Worm (Caenorhabditis elegans): ENCODE results near the gene F59C12.3.

The F59C12.3 gene

ce11 chrX:16625078-16625808 lies 15.9 kb upstream of the F59C12.3 start:
- TF ChIP-seq aly-1 (tag; optimal IDR thresholded peaks at IDR 0.05) (no peak), flt-1 (GFP tag; IDR thresholded peaks at IDR 0.05) (no peak), tbx-37 (GFP tag; conservative IDR thresholded peaks at IDR 0.05) (no peak), ets-7 (tag; optimal IDR thresholded peaks at IDR 0.05) (no peak), ceh-13 (GFP tag; optimal IDR thresholded peaks at IDR 0.05) (no peak), sea-1 (GFP tag; conservative IDR thresholded peaks at IDR 0.05) (no peak), pes-1 (GFP tag; IDR thresholded peaks at IDR 0.05) (no peak), B0310.2 (tag; optimal IDR thresholded peaks at IDR 0.05) (no peak), tbx-11 (GFP tag; IDR thresholded peaks at IDR 0.05) (no peak), ama-1 (optimal IDR thresholded peaks at IDR 0.05) (no peak), tra-4 (tag; optimal IDR thresholded peaks at IDR 0.05) (no peak)

- TF ChIP-seq sea-1 (GFP tag; conservative IDR thresholded peaks at IDR 0.05) (no peak), pes-1 (GFP tag; IDR thresholded peaks at IDR 0.05) (no peak), flt-1 (GFP tag; IDR thresholded peaks at IDR 0.05) (no peak), aly-1 (tag; optimal IDR thresholded peaks at IDR 0.05) (no peak), hmg-4 (GFP tag; optimal IDR thresholded peaks at IDR 0.05) (no peak), F13C5.2 (tag; optimal IDR thresholded peaks at IDR 0.05) (no peak), scrt-1 (GFP tag; IDR thresholded peaks at IDR 0.05) (no peak), hnd-1 (tag; optimal IDR thresholded peaks at IDR 0.05) (no peak), tbx-11 (GFP tag; IDR thresholded peaks at IDR 0.05) (no peak)
Measured at ce11 chrX:16623269-16623668, 13.9 kb upstream of the F59C12.3 start.

- TF ChIP-seq tbx-37 (GFP tag; conservative IDR thresholded peaks at IDR 0.05) (no peak), tra-4 (tag; optimal IDR thresholded peaks at IDR 0.05) (no peak), scrt-1 (GFP tag; IDR thresholded peaks at IDR 0.05) (no peak), hnd-1 (tag; optimal IDR thresholded peaks at IDR 0.05) (no peak), aly-1 (tag; optimal IDR thresholded peaks at IDR 0.05) (no peak), ama-1 (optimal IDR thresholded peaks at IDR 0.05) (no peak), F13C5.2 (tag; optimal IDR thresholded peaks at IDR 0.05) (no peak), sea-1 (GFP tag; conservative IDR thresholded peaks at IDR 0.05) (no peak), ceh-36 (tag; optimal IDR thresholded peaks at IDR 0.05) (no peak), B0310.2 (tag; optimal IDR thresholded peaks at IDR 0.05) (no peak), hmg-4 (GFP tag; optimal IDR thresholded peaks at IDR 0.05) (no peak), tbx-11 (GFP tag; IDR thresholded peaks at IDR 0.05) (no peak)
Measured at ce11 chrX:16621467-16621866, 12.1 kb upstream of the F59C12.3 start, which contains the start of gene cpg-19. TSS of gene cpg-19 (plus strand) at chrX:16621807.

- no peak for TF ChIP-seq ets-7 (tag; optimal IDR thresholded peaks at IDR 0.05)
- no peak for TF ChIP-seq ceh-13 (GFP tag; optimal IDR thresholded peaks at IDR 0.05)
- TF ChIP-seq B0310.2 (tag; optimal IDR thresholded peaks at IDR 0.05), result no peak
- no peak for TF ChIP-seq hmbx-1 (tag; optimal IDR thresholded peaks at IDR 0.05)
- no peak for TF ChIP-seq hnd-1 (tag; optimal IDR thresholded peaks at IDR 0.05)
- TF ChIP-seq ama-1 (optimal IDR thresholded peaks at IDR 0.05), result no peak
- TF ChIP-seq tra-4 (tag; optimal IDR thresholded peaks at IDR 0.05), result no peak
- no peak for TF ChIP-seq F13C5.2 (tag; optimal IDR thresholded peaks at IDR 0.05)
- TF ChIP-seq ceh-36 (tag; optimal IDR thresholded peaks at IDR 0.05), result no peak
- TF ChIP-seq tbx-37 (GFP tag; conservative IDR thresholded peaks at IDR 0.05), result no peak
- TF ChIP-seq flt-1 (GFP tag; IDR thresholded peaks at IDR 0.05), result no peak
- no peak for TF ChIP-seq pes-1 (GFP tag; IDR thresholded peaks at IDR 0.05)
- TF ChIP-seq scrt-1 (GFP tag; IDR thresholded peaks at IDR 0.05), result no peak
- TF ChIP-seq hmg-4 (GFP tag; optimal IDR thresholded peaks at IDR 0.05), result no peak
Measured at ce11 chrX:16619158-16619557, 9.8 kb upstream of the F59C12.3 start.

- TF ChIP-seq ceh-13 (GFP tag; optimal IDR thresholded peaks at IDR 0.05) (no peak), sea-1 (GFP tag; conservative IDR thresholded peaks at IDR 0.05) (no peak), hnd-1 (tag; optimal IDR thresholded peaks at IDR 0.05) (no peak), ama-1 (optimal IDR thresholded peaks at IDR 0.05) (no peak), aly-1 (tag; optimal IDR thresholded peaks at IDR 0.05) (no peak), pes-1 (GFP tag; IDR thresholded peaks at IDR 0.05) (no peak), tbx-11 (GFP tag; IDR thresholded peaks at IDR 0.05) (no peak), ets-7 (tag; optimal IDR thresholded peaks at IDR 0.05) (no peak), hmbx-1 (tag; optimal IDR thresholded peaks at IDR 0.05) (no peak), tbx-37 (GFP tag; conservative IDR thresholded peaks at IDR 0.05) (no peak), scrt-1 (GFP tag; IDR thresholded peaks at IDR 0.05) (no peak), tra-4 (tag; optimal IDR thresholded peaks at IDR 0.05) (no peak), hmg-4 (GFP tag; optimal IDR thresholded peaks at IDR 0.05) (no peak), flt-1 (GFP tag; IDR thresholded peaks at IDR 0.05) (no peak), F13C5.2 (tag; optimal IDR thresholded peaks at IDR 0.05) (no peak), ceh-36 (tag; optimal IDR thresholded peaks at IDR 0.05) (no peak), B0310.2 (tag; optimal IDR thresholded peaks at IDR 0.05) (no peak)
Measured at ce11 chrX:16618727-16619126, 9.4 kb upstream of the F59C12.3 start.

ce11 chrX:16618129-16618525 lies 8.8 kb upstream of the F59C12.3 start:
- TF ChIP-seq pes-1 (GFP tag; IDR thresholded peaks at IDR 0.05), result 0 out of 2 replicates have a peak, but pooled peaks have one; percentile 27
- TF ChIP-seq sea-1 (GFP tag; conservative IDR thresholded peaks at IDR 0.05), result no peak

ce11 chrX:16617427-16618128 lies 8.3 kb upstream of the F59C12.3 start:
- no peak for TF ChIP-seq tra-4 (tag; optimal IDR thresholded peaks at IDR 0.05)
- no peak for TF ChIP-seq hnd-1 (tag; optimal IDR thresholded peaks at IDR 0.05)
- TF ChIP-seq ceh-13 (GFP tag; optimal IDR thresholded peaks at IDR 0.05), result no peak
- TF ChIP-seq ama-1 (optimal IDR thresholded peaks at IDR 0.05), result no peak
- no peak for TF ChIP-seq scrt-1 (GFP tag; IDR thresholded peaks at IDR 0.05)
- TF ChIP-seq hmbx-1 (tag; optimal IDR thresholded peaks at IDR 0.05), result no peak
- no peak for TF ChIP-seq aly-1 (tag; optimal IDR thresholded peaks at IDR 0.05)

All from whole organism, early embryonic.